Worm (Caenorhabditis elegans) whole organism, L4 larva: ENCODE measurements around the gene F37A4.4.

Experiments used
- aly-2 ChIP-seq: sonication (generic microtip); optimal IDR thresholded peaks from 2 replicates; lab custom pipeline; 2018; ENCODE audit warnings: missing biosample characterization, missing genetic modification characterization
- ama-1 ChIP-seq: fragments of 150-350 bp; optimal IDR thresholded peaks from 2 replicates; lab custom pipeline; 2014; ENCODE audit warnings: inconsistent platforms, mixed read lengths
- ctbp-1 ChIP-seq: fragments of 200-800 bp; sonication (Bioruptor generic); IDR thresholded peaks from 2 replicates; pipeline ENCODE4 v1.3.6; 2022; ENCODE audit warnings: missing genetic modification reagents, missing genetic modification characterization, missing compliant biosample characterization
- dpl-1 ChIP-seq: fragments of 150-350 bp; optimal IDR thresholded peaks from 2 replicates; lab custom pipeline; 2014; ENCODE audit warnings: missing biosample characterization, missing genetic modification reagents, missing genetic modification characterization
- fkh-10 ChIP-seq: fragments of 150-350 bp; optimal IDR thresholded peaks from 2 replicates; lab custom pipeline; 2014; ENCODE audit warnings: missing biosample characterization, missing genetic modification reagents, missing genetic modification characterization
- lin-15B ChIP-seq: fragments of 150-350 bp; sonication (generic microtip); optimal IDR thresholded peaks from 3 replicates; lab custom pipeline; 2014; ENCODE audit warnings: missing biosample characterization, missing genetic modification characterization
- mdl-1 ChIP-seq, 2 experiments: fragments of 150-350 bp in 1 of 2; sonication (generic microtip) in 1 of 2; optimal IDR thresholded peaks; 2 replicates each; lab custom pipeline; 2014 to 2017; ENCODE audit warnings: missing biosample characterization in 2 of 2, missing genetic modification characterization in 2 of 2
- mes-2 ChIP-seq: sonication (generic microtip); optimal IDR thresholded peaks from 2 replicates; lab custom pipeline; 2016; ENCODE audit warnings: missing genotype, mild to moderate bottlenecking, missing genetic modification characterization, missing compliant biosample characterization; ENCODE audit not compliant: poor library complexity, severe bottlenecking
- nhr-11 ChIP-seq: fragments of 150-350 bp; optimal IDR thresholded peaks from 2 replicates; lab custom pipeline; 2014; ENCODE audit warnings: missing biosample characterization, missing genetic modification characterization
- nhr-25 ChIP-seq: sonication (generic microtip); optimal IDR thresholded peaks from 2 replicates; lab custom pipeline; 2017; ENCODE audit warnings: missing genetic modification characterization, mild to moderate bottlenecking, missing compliant biosample characterization, antibody characterized with exemption, moderate library complexity, borderline replicate concordance; ENCODE audit not compliant: insufficient read depth
- nhr-42 ChIP-seq: fragments of 200-800 bp; sonication (Bioruptor generic); IDR thresholded peaks from 2 replicates; pipeline ENCODE4 v1.3.6; 2022; ENCODE audit warnings: missing genetic modification characterization, missing compliant biosample characterization
- pqm-1 ChIP-seq: sonication (generic microtip); optimal IDR thresholded peaks from 2 replicates; lab custom pipeline; 2017; ENCODE audit warnings: missing biosample characterization, missing genetic modification characterization
- unc-39 ChIP-seq: sonication (generic microtip); optimal IDR thresholded peaks from 2 replicates; lab custom pipeline; 2017; ENCODE audit warnings: missing biosample characterization, missing genetic modification characterization

DNA sequence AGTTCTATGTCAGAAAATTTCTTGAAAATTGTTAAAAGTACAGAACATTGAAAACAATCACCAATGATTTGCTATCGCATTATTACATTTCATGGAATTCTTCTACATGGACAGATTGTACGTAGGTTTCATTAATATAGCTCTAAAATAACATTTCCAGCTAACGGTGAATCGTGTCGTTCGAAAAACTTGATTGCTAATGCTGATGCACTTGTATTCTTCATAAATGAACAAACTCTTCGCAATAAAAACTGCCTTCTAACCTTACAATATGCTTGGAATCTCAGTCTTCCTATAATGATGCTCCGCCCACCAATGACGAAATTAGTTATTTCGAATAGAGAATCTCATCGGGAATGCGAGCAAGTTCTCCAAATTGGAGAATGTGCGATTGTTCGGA, 7.9 kb upstream of the F37A4.4 start, which contains the start of gene F37A4.6:
- TF ChIP-seq mdl-1 (tag; optimal IDR thresholded peaks at IDR 0.05; lab: Kevin White, UChicago) (no peak), fkh-10 (GFP tag; lab: Kevin White, UChicago) (no peak), nhr-42 (GFP tag; lab: Robert Waterston, UW) (no peak), ctbp-1 (GFP tag; lab: Robert Waterston, UW) (no peak), lin-15B (tag; lab: Kevin White, UChicago) (no peak), mes-2 (no peak), nhr-25 (no peak), nhr-11 (tag; lab: Kevin White, UChicago) (no peak), aly-2 (no peak), dpl-1 (no peak), ama-1 (lab: Kevin White, UChicago) (no peak), unc-39 (no peak), pqm-1 (tag; lab: Kevin White, UChicago) (no peak)
